Worm (Caenorhabditis elegans) whole organism, L1 larva: ENCODE results near the gene ges-1.

ENCODE experiments used
- blmp-1 ChIP-seq: fragments of 150-350 bp; optimal IDR thresholded peaks from 2 replicates; lab custom pipeline; 2014; ENCODE audit warnings: missing biosample characterization, missing genetic modification characterization
- ceh-82 ChIP-seq, 3 experiments: fragments of 150-350 bp in 1 of 3; sonication (generic microtip) in 2 of 3; optimal IDR thresholded peaks; 2 replicates each; lab custom pipeline; 2014 to 2017; ENCODE audit warnings: missing biosample characterization in 3 of 3, missing genetic modification characterization in 3 of 3
- elt-3 ChIP-seq, 6 experiments: fragments of 150-350 bp in 1 of 6; sonication (generic microtip); optimal IDR thresholded peaks; 2 replicates each; lab custom pipeline; 2017 to 2018; ENCODE audit warnings: missing biosample characterization in 6 of 6, missing genetic modification characterization in 6 of 6, inconsistent platforms in 1 of 6
- fkh-8 ChIP-seq: sonication (generic microtip); optimal IDR thresholded peaks from 2 replicates; lab custom pipeline; 2016; ENCODE audit warnings: mild to moderate bottlenecking, missing genetic modification characterization, missing compliant biosample characterization
- fos-1 ChIP-seq: fragments of 150-350 bp; optimal IDR thresholded peaks from 2 replicates; lab custom pipeline; 2014; ENCODE audit warnings: missing biosample characterization, missing genetic modification characterization
- lin-15B ChIP-seq: fragments of 150-350 bp; sonication (generic microtip); optimal IDR thresholded peaks from 3 replicates; lab custom pipeline; 2014; ENCODE audit warnings: missing biosample characterization, missing genetic modification characterization
- lsy-2 ChIP-seq, 2 experiments: fragments of 150-350 bp; optimal IDR thresholded peaks; 2 replicates each; lab custom pipeline; 2014; ENCODE audit warnings: missing biosample characterization in 2 of 2, missing genetic modification characterization in 2 of 2
- nhr-11 ChIP-seq: fragments of 150-350 bp; optimal IDR thresholded peaks from 2 replicates; lab custom pipeline; 2014; ENCODE audit warnings: missing biosample characterization, missing genetic modification characterization
- nhr-76 ChIP-seq: sonication (generic microtip); optimal IDR thresholded peaks from 2 replicates; lab custom pipeline; 2017; ENCODE audit warnings: missing biosample characterization, missing genetic modification characterization
- nhr-90 ChIP-seq: sonication (generic microtip); optimal IDR thresholded peaks from 2 replicates; lab custom pipeline; 2016; ENCODE audit warnings: mild to moderate bottlenecking, missing genetic modification characterization, missing compliant biosample characterization; ENCODE audit not compliant: poor library complexity
- unc-62 ChIP-seq: fragments of 150-350 bp; optimal IDR thresholded peaks from 2 replicates; lab custom pipeline; 2014; ENCODE audit warnings: missing biosample characterization, missing genetic modification reagents, missing genetic modification characterization
- ztf-4 ChIP-seq: fragments of 150-350 bp; optimal IDR thresholded peaks from 2 replicates; lab custom pipeline; 2014; ENCODE audit warnings: missing biosample characterization, missing genetic modification characterization

- TF ChIP-seq unc-62 (GFP tag; lab: Kevin White, UChicago) (no peak), lsy-2 (tag; optimal IDR thresholded peaks at IDR 0.05; lab: Kevin White, UChicago) (no peak), lin-15B (no peak), nhr-11 (tag; lab: Kevin White, UChicago) (no peak), fos-1 (no peak), fkh-8 (no peak), ztf-4 (tag; lab: Kevin White, UChicago) (no peak), nhr-90 (tag; lab: Kevin White, UChicago) (no peak), elt-3 (tag; optimal IDR thresholded peaks at IDR 0.05; lab: Kevin White, UChicago) (no peak), nhr-76 (tag; lab: Kevin White, UChicago) (no peak), blmp-1 (tag; lab: Kevin White, UChicago) (no peak), ceh-82 (tag; optimal IDR thresholded peaks at IDR 0.05; lab: Kevin White, UChicago) (no peak)
Measured at ce11 chrV:1431702-1432187, at the start of gene ges-1.
